Fruit fly (Drosophila melanogaster) whole organism, prepupa: ENCODE measurements around the gene CAH7.
A peak's percentile ranks its signal among the peaks of the same experiment; 100 is the strongest.

Source experiments
- CG1621 ChIP-seq: fragments of 200-800 bp; sonication (Bioruptor generic); optimal IDR thresholded peaks from 3 replicates; lab custom pipeline; 2018; ENCODE audit warnings: missing biosample characterization, mild to moderate bottlenecking, missing genetic modification characterization
- CG16779 ChIP-seq: fragments of 200-800 bp; sonication (Bioruptor generic); optimal IDR thresholded peaks from 3 replicates; lab custom pipeline; 2017; ENCODE audit warnings: missing biosample characterization, mild to moderate bottlenecking, missing genetic modification characterization
- CG34406 ChIP-seq: fragments of 200-800 bp; sonication (Bioruptor generic); optimal IDR thresholded peaks from 3 replicates; lab custom pipeline; 2016; ENCODE audit warnings: missing biosample characterization, missing genetic modification characterization
- Hr39 ChIP-seq: fragments of 200-800 bp; sonication (Bioruptor generic); optimal IDR thresholded peaks from 2 replicates; lab custom pipeline; 2016; ENCODE audit warnings: missing biosample characterization, missing genetic modification characterization
- Hr4 ChIP-seq: fragments of 200-800 bp; sonication (Bioruptor generic); optimal IDR thresholded peaks from 3 replicates; lab custom pipeline; 2016; ENCODE audit warnings: missing biosample characterization, missing genetic modification characterization
- Lpt ChIP-seq: fragments of 200-800 bp; sonication (Bioruptor generic); optimal IDR thresholded peaks from 3 replicates; lab custom pipeline; 2016; ENCODE audit warnings: missing biosample characterization, missing genetic modification characterization
- Smox ChIP-seq: fragments of 200-800 bp; sonication (Bioruptor generic); optimal IDR thresholded peaks from 3 replicates; lab custom pipeline; 2016; ENCODE audit warnings: missing biosample characterization, missing genetic modification characterization
- dsx ChIP-seq: fragments of 200-800 bp; optimal IDR thresholded peaks from 3 replicates; lab custom pipeline; 2019; ENCODE audit warnings: missing biosample characterization, mild to moderate bottlenecking, missing genetic modification characterization, moderate library complexity; ENCODE audit not compliant: poor library complexity, severe bottlenecking

DNA sequence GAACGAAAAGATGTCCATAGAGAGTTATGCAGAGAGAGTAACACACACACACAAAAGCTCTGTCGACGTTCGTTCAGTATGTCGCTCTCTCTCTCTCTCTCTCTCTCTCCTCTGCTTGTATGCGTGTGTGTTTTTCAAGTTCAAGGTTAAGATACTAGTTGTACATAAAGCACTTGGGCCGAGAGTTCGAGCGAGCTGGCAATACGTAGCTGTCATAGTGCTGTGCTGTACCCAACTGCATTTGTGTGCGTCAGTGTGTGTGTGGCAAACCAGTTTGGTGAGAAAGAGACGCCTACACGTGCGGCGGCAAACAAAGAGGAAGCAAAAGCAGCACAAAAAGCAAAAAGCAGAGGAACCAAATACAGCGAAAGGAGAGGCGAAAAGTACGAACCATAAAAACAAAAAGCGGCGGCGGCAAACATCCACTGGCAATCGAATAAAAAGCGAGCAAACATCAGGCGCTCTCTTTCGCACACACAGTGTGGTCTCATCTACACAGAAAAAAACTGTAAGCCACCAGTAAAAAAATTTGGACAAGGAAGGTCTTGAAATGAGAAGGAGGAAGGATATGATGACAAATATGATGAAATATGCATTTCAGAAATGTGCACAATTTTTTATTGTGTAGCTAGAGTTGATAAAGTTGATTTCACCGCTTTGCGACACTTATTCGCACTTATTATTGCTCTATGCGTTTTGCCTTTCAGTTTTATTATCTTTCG, 24.7 kb upstream of the CAH7 start:
- TF ChIP-seq CG34406 = peak; percentile 87
- peak; percentile 84 for TF ChIP-seq Lpt
- peak; percentile 88 for TF ChIP-seq CG1621 (tag; lab: Kevin White, UChicago)
- peak; percentile 91 for TF ChIP-seq Hr4 (GFP tag; lab: Kevin White, UChicago)
- TF ChIP-seq Hr39 (GFP tag; lab: Kevin White, UChicago) = peak; percentile 92
- peak; percentile 84 for TF ChIP-seq Smox (GFP tag; lab: Kevin White, UChicago)
- TF ChIP-seq dsx = peak; percentile 85
- peak; percentile 66 for TF ChIP-seq CG16779
